Fruit fly (Drosophila melanogaster): ENCODE measurements around the gene Nrx-1.
A peak's percentile ranks its signal among the peaks of the same experiment; 100 is the strongest.

Nrx-1 gene

dm6 chr3R:22432200-22432804 lies 36.0 kb upstream of the Nrx-1 start (continued):
- peak; percentile 96 for TF ChIP-seq abd-A (tag; optimal IDR thresholded peaks at IDR 0.05)
- no peak for TF ChIP-seq CG3995 (GFP tag; optimal IDR thresholded peaks at IDR 0.05)
- no peak for TF ChIP-seq lmd (GFP tag; IDR thresholded peaks at IDR 0.05)
- no peak for TF ChIP-seq ranshi (GFP tag; IDR thresholded peaks at IDR 0.05)
- no peak for TF ChIP-seq HmgZ (tag; optimal IDR thresholded peaks at IDR 0.05)
- no peak for TF ChIP-seq hkb (optimal IDR thresholded peaks at IDR 0.05)
- TF ChIP-seq hkb (GFP tag; IDR thresholded peaks at IDR 0.05), result no peak
- no peak for TF ChIP-seq Max (GFP tag; optimal IDR thresholded peaks at IDR 0.05)
- TF ChIP-seq CG17361 (GFP tag; IDR thresholded peaks at IDR 0.05), result no peak
- no peak for TF ChIP-seq CG1602 (GFP tag; optimal IDR thresholded peaks at IDR 0.05)
- no peak for TF ChIP-seq cad (GFP tag; optimal IDR thresholded peaks at IDR 0.05)
- TF ChIP-seq Opbp (GFP tag; IDR thresholded peaks at IDR 0.05; ENCODE audit: partially characterized antibody), result no peak
- TF ChIP-seq Dad (GFP tag; optimal IDR thresholded peaks at IDR 0.05), result no peak
- no peak for TF ChIP-seq tup (GFP tag; optimal IDR thresholded peaks at IDR 0.05)
- no peak for TF ChIP-seq CG2712 (tag; optimal IDR thresholded peaks at IDR 0.05)
- TF ChIP-seq CG9876 (GFP tag; optimal IDR thresholded peaks at IDR 0.05), result no peak
- no peak for TF ChIP-seq CG14050 (GFP tag; IDR thresholded peaks at IDR 0.05)
- no peak for TF ChIP-seq D19A (tag; optimal IDR thresholded peaks at IDR 0.05)
- no peak for TF ChIP-seq CG7928 (GFP tag; optimal IDR thresholded peaks at IDR 0.05)
- no peak for TF ChIP-seq MESR4 (GFP tag; optimal IDR thresholded peaks at IDR 0.05)
- TF ChIP-seq NFAT (GFP tag; IDR thresholded peaks at IDR 0.05), result no peak
- TF ChIP-seq CG1832 (GFP tag; optimal IDR thresholded peaks at IDR 0.05), result no peak
- no peak for TF ChIP-seq HLHmδ (GFP tag; optimal IDR thresholded peaks at IDR 0.05)
- no peak for TF ChIP-seq grau (tag; optimal IDR thresholded peaks at IDR 0.05)
- TF ChIP-seq oc (tag; optimal IDR thresholded peaks at IDR 0.05), result peak; percentile 79
- TF ChIP-seq cato (GFP tag; optimal IDR thresholded peaks at IDR 0.05; ENCODE audit: borderline replicate concordance), result no peak
- no peak for TF ChIP-seq salm (tag; optimal IDR thresholded peaks at IDR 0.05)
- no peak for TF ChIP-seq ap (GFP tag; IDR thresholded peaks at IDR 0.05)
- no peak for TF ChIP-seq NK7.1 (GFP tag; optimal IDR thresholded peaks at IDR 0.05)
- no peak for TF ChIP-seq Dref (GFP tag; IDR thresholded peaks at IDR 0.05)
- TF ChIP-seq B-H1 (GFP tag; IDR thresholded peaks at IDR 0.05), result no peak
- TF ChIP-seq toy (GFP tag; IDR thresholded peaks at IDR 0.05), result no peak
- TF ChIP-seq Rx (GFP tag; IDR thresholded peaks at IDR 0.05), result no peak
- TF ChIP-seq Sry-δ (GFP tag; optimal IDR thresholded peaks at IDR 0.05), result no peak
- no peak for TF ChIP-seq CG3281 (GFP tag; optimal IDR thresholded peaks at IDR 0.05)
- TF ChIP-seq HHEX (GFP tag; optimal IDR thresholded peaks at IDR 0.05), result no peak
- TF ChIP-seq Atf6 (GFP tag; IDR thresholded peaks at IDR 0.05), result no peak
- TF ChIP-seq CG4707 (GFP tag; optimal IDR thresholded peaks at IDR 0.05), result no peak
- no peak for TF ChIP-seq lbe (GFP tag; optimal IDR thresholded peaks at IDR 0.05)
- peak; percentile 62; the same call in 1 of the 2 replicates for TF ChIP-seq vvl (GFP tag; IDR thresholded peaks at IDR 0.05)
- no peak for TF ChIP-seq Aef1 (GFP tag; IDR thresholded peaks at IDR 0.05)
- no peak for TF ChIP-seq CG10565 (GFP tag; optimal IDR thresholded peaks at IDR 0.05)
- TF ChIP-seq CG8478 (optimal IDR thresholded peaks at IDR 0.05), result no peak
- TF ChIP-seq CG15514 (GFP tag; optimal IDR thresholded peaks at IDR 0.05), result no peak
- TF ChIP-seq rib (GFP tag; IDR thresholded peaks at IDR 0.05), result no peak
- peak; percentile 88 for TF ChIP-seq CG12769 (tag; optimal IDR thresholded peaks at IDR 0.05)
- TF ChIP-seq Hr78 (GFP tag; optimal IDR thresholded peaks at IDR 0.05), result peak in 1 of 2 experiments; percentile 82
- peak; percentile 70 for TF ChIP-seq Awh (GFP tag; IDR thresholded peaks at IDR 0.05)
- no peak for TF ChIP-seq CG34376 (GFP tag; optimal IDR thresholded peaks at IDR 0.05)
- no peak for TF ChIP-seq CG13296 (GFP tag; optimal IDR thresholded peaks at IDR 0.05)
- no peak for TF ChIP-seq CG4730 (GFP tag; IDR thresholded peaks at IDR 0.05)
- TF ChIP-seq E2f1 (GFP tag; IDR thresholded peaks at IDR 0.05), result no peak

Data from whole organism, embryonic.